Comparison of ENCODE assay signal across 4 worm cellular contexts in the genomic region with DNA sequence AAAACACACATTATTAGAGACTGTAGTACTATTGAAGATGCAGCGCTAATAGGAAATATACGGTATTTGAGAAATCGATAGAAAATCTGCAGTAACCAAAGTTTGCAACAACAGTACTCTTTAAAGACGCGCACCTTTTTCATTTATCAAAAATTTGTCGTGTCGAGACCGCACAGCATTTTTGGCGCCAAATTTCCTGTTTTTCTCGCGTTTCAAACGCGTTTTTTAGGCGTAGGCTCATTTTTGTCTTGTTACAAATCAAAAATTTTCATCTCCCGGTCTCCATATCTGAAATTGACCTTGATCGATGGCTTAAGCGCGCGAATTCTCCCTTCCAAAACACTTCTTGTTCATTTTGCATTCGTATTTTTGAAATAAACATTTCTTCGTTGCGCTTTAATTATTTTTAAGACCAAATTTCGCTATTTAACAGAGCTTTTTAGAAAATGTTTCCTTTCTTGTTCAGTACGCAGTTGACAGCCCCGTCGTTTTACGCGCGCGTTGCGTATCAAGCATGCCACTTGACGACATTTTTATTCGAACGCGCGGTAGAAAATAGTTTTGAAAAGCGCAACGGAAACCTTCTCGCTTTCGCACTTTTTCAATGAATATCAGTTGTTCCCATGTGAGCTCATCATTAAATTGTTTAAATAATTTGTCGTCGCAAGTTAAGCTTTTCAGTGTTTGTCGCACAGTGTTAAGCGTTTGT.
TF ChIP-seq lines count a peak whose summit lies in the region.

No protein-coding gene starts in this region.

TF ChIP-seq in whole organism, L1 larva, 84 proteins besides CTCF, POLR2A, EP300 and RAD21:
- peak; percentile 60 for TF ChIP-seq F16B12.6 (tag; optimal IDR thresholded peaks at IDR 0.05; lab: Kevin White, UChicago)
- peak; percentile 13 to 27 for TF ChIP-seq efl-1 (optimal IDR thresholded peaks at IDR 0.05; lab: Kevin White, UChicago)
- TF ChIP-seq efl-1 (GFP tag; optimal IDR thresholded peaks at IDR 0.05 in 1 of 2; lab: Kevin White, UChicago): peak; percentile 28 to 41
- TF ChIP-seq nhr-85 (tag; lab: Kevin White, UChicago): no peak
- peak in 2 of 3 experiments; percentile 6 to 59 for TF ChIP-seq dpl-1 (GFP tag; optimal IDR thresholded peaks at IDR 0.05; lab: Kevin White, UChicago)
- no peak for TF ChIP-seq zag-1 (tag; optimal IDR thresholded peaks at IDR 0.05; lab: Kevin White, UChicago)
- TF ChIP-seq lin-35 (GFP tag; optimal IDR thresholded peaks at IDR 0.05; lab: Kevin White, UChicago): peak; percentile 13 to 55
- TF ChIP-seq ceh-82 (tag; optimal IDR thresholded peaks at IDR 0.05; lab: Kevin White, UChicago): no peak
- no peak for TF ChIP-seq pag-3 (tag; optimal IDR thresholded peaks at IDR 0.05; lab: Kevin White, UChicago; ENCODE audit: borderline replicate concordance, insufficient read depth)
- TF ChIP-seq aly-2 (tag; optimal IDR thresholded peaks at IDR 0.05; lab: Kevin White, UChicago): no peak
- TF ChIP-seq lin-39 (tag; optimal IDR thresholded peaks at IDR 0.05; lab: Kevin White, UChicago): no peak

TF ChIP-seq in whole organism, L4 larva, 104 proteins besides CTCF, POLR2A, EP300 and RAD21 (continues in another document):
- TF ChIP-seq egl-27 (tag; optimal IDR thresholded peaks at IDR 0.05; lab: Kevin White, UChicago): no peak
- TF ChIP-seq dmd-9 (GFP tag; IDR thresholded peaks at IDR 0.05; lab: Robert Waterston, UW): no peak
- no peak for TF ChIP-seq skn-1 (tag; optimal IDR thresholded peaks at IDR 0.05; lab: Kevin White, UChicago)
- TF ChIP-seq F44E2.7 (GFP tag; IDR thresholded peaks at IDR 0.05; lab: Robert Waterston, UW): no peak
- no peak for TF ChIP-seq ctbp-1 (GFP tag; IDR thresholded peaks at IDR 0.05; lab: Robert Waterston, UW)
- no peak for TF ChIP-seq Y48G9A.11 (GFP tag; IDR thresholded peaks at IDR 0.05; lab: Robert Waterston, UW)
- TF ChIP-seq ZK337.2 (GFP tag; IDR thresholded peaks at IDR 0.05; lab: Robert Waterston, UW): no peak
- no peak for TF ChIP-seq lin-29 (GFP tag; IDR thresholded peaks at IDR 0.05; lab: Robert Waterston, UW)
- no peak for TF ChIP-seq aha-1 (tag; lab: Kevin White, UChicago)
- TF ChIP-seq unc-130 (GFP tag; optimal IDR thresholded peaks at IDR 0.05; lab: Kevin White, UChicago): peak; percentile 21
- TF ChIP-seq cey-2 (tag; optimal IDR thresholded peaks at IDR 0.05; lab: Kevin White, UChicago; ENCODE audit: borderline replicate concordance, insufficient read depth): no peak
- peak; percentile 13 for TF ChIP-seq dpl-1 (GFP tag; optimal IDR thresholded peaks at IDR 0.05; lab: Kevin White, UChicago)
- no peak for TF ChIP-seq F37D6.2 (tag; optimal IDR thresholded peaks at IDR 0.05; lab: Kevin White, UChicago)
- no peak for TF ChIP-seq lin-15B (tag; optimal IDR thresholded peaks at IDR 0.05; lab: Kevin White, UChicago)
- no peak for TF ChIP-seq nhr-28 (tag; optimal IDR thresholded peaks at IDR 0.05; lab: Kevin White, UChicago)
- no peak for TF ChIP-seq lim-7 (GFP tag; IDR thresholded peaks at IDR 0.05; lab: Robert Waterston, UW)
- no peak for TF ChIP-seq aly-2 (tag; optimal IDR thresholded peaks at IDR 0.05; lab: Kevin White, UChicago)
- TF ChIP-seq hif-1 (tag; optimal IDR thresholded peaks at IDR 0.05; lab: Kevin White, UChicago): no peak
- 0 out of 2 replicates have a peak, but pooled peaks have one; percentile 22 for TF ChIP-seq lin-38 (GFP tag; IDR thresholded peaks at IDR 0.05; lab: Robert Waterston, UW)
- TF ChIP-seq unc-62 (GFP tag; optimal IDR thresholded peaks at IDR 0.05 in 1 of 2; lab: Kevin White, UChicago): no peak
- TF ChIP-seq unc-62 (tag; optimal IDR thresholded peaks at IDR 0.05; lab: Kevin White, UChicago): no peak
- no peak for TF ChIP-seq nhr-77 (tag; optimal IDR thresholded peaks at IDR 0.05; lab: Kevin White, UChicago)
- TF ChIP-seq rbr-2 (tag; optimal IDR thresholded peaks at IDR 0.05; lab: Kevin White, UChicago): no peak
- TF ChIP-seq nhr-25 (tag; optimal IDR thresholded peaks at IDR 0.05; lab: Kevin White, UChicago; ENCODE audit: borderline replicate concordance, insufficient read depth): no peak
- no peak for TF ChIP-seq attf-4 (tag; optimal IDR thresholded peaks at IDR 0.05; lab: Kevin White, UChicago)

TF ChIP-seq in whole organism, mixed stage, embryonic, 35 proteins besides CTCF, POLR2A, EP300 and RAD21:
- TF ChIP-seq hlh-1 (tag; optimal IDR thresholded peaks at IDR 0.05; lab: Kevin White, UChicago) (peak; percentile 1), unc-39 (tag; optimal IDR thresholded peaks at IDR 0.05; lab: Kevin White, UChicago) (no peak), lin-13 (tag; optimal IDR thresholded peaks at IDR 0.05; lab: Kevin White, UChicago) (peak; percentile 0)

TF ChIP-seq in whole organism, young adult, 124 proteins besides CTCF, POLR2A, EP300 and RAD21 (continues in another document):
- TF ChIP-seq F57C9.4 (tag; optimal IDR thresholded peaks at IDR 0.05; lab: Kevin White, UChicago) (no peak), die-1 (tag; optimal IDR thresholded peaks at IDR 0.05; lab: Kevin White, UChicago) (no peak), zim-3 (tag; optimal IDR thresholded peaks at IDR 0.05; lab: Kevin White, UChicago) (no peak), ceh-100 (GFP tag; IDR thresholded peaks at IDR 0.05; lab: Robert Waterston, UW) (no peak), akir-1 (GFP tag; optimal IDR thresholded peaks at IDR 0.05; lab: Kevin White, UChicago) (no peak), xnd-1 (tag; optimal IDR thresholded peaks at IDR 0.05; lab: Kevin White, UChicago) (peak; percentile 81), ztf-18 (tag; optimal IDR thresholded peaks at IDR 0.05; lab: Kevin White, UChicago) (no peak), F52B5.7 (tag; optimal IDR thresholded peaks at IDR 0.05; lab: Kevin White, UChicago) (no peak), hrde-1 (tag; optimal IDR thresholded peaks at IDR 0.05; lab: Kevin White, UChicago; ENCODE audit: borderline replicate concordance) (no peak), pha-4 (tag; optimal IDR thresholded peaks at IDR 0.05; lab: Kevin White, UChicago) (no peak), cebp-1 (GFP tag; IDR thresholded peaks at IDR 0.05; lab: Robert Waterston, UW) (no peak), cebp-1 (tag; optimal IDR thresholded peaks at IDR 0.05; lab: Kevin White, UChicago) (no peak), C17E4.6 (GFP tag; IDR thresholded peaks at IDR 0.05; lab: Robert Waterston, UW) (no peak), ztf-6 (GFP tag; IDR thresholded peaks at IDR 0.05; lab: Robert Waterston, UW) (no peak), sea-2 (GFP tag; IDR thresholded peaks at IDR 0.05; lab: Robert Waterston, UW) (no peak), athp-1 (tag; optimal IDR thresholded peaks at IDR 0.05; lab: Kevin White, UChicago) (no peak), nhr-179 (tag; optimal IDR thresholded peaks at IDR 0.05; lab: Kevin White, UChicago) (no peak), Y53G8AR.9 (GFP tag; conservative IDR thresholded peaks at IDR 0.05; lab: Robert Waterston, UW) (no peak), nfya-2 (GFP tag; IDR thresholded peaks at IDR 0.05; lab: Robert Waterston, UW) (no peak), cebp-2 (GFP tag; IDR thresholded peaks at IDR 0.05; lab: Robert Waterston, UW) (no peak), repo-1 (tag; optimal IDR thresholded peaks at IDR 0.05; lab: Kevin White, UChicago) (no peak), F57A8.1 (GFP tag; optimal IDR thresholded peaks at IDR 0.05; lab: Kevin White, UChicago) (no peak), ceh-91 (GFP tag; IDR thresholded peaks at IDR 0.05; lab: Robert Waterston, UW) (peak; percentile 81), lag-1 (GFP tag; IDR thresholded peaks at IDR 0.05; lab: Robert Waterston, UW) (no peak), lsy-27 (tag; optimal IDR thresholded peaks at IDR 0.05; lab: Kevin White, UChicago; ENCODE audit: borderline replicate concordance, insufficient read depth) (no peak), lir-1 (GFP tag; conservative IDR thresholded peaks at IDR 0.05; lab: Robert Waterston, UW) (no peak), nfya-1 (tag; optimal IDR thresholded peaks at IDR 0.05; lab: Kevin White, UChicago; ENCODE audit: borderline replicate concordance, insufficient read depth) (no peak), snpc-1.1 (tag; optimal IDR thresholded peaks at IDR 0.05; lab: Kevin White, UChicago; ENCODE audit: insufficient read depth) (no peak), dox-1 (GFP tag; IDR thresholded peaks at IDR 0.05; lab: Robert Waterston, UW) (0 out of 2 replicates have a peak, but pooled peaks have one; percentile 18), ceh-79 (tag; optimal IDR thresholded peaks at IDR 0.05; lab: Kevin White, UChicago) (no peak), B0336.3 (GFP tag; IDR thresholded peaks at IDR 0.05; lab: Robert Waterston, UW) (no peak), lin-26 (GFP tag; IDR thresholded peaks at IDR 0.05; lab: Robert Waterston, UW) (no peak), B0035.1 (tag; optimal IDR thresholded peaks at IDR 0.05; lab: Kevin White, UChicago) (no peak), tbp1 (GFP tag; optimal IDR thresholded peaks at IDR 0.05; lab: Kevin White, UChicago) (no peak), K11D2.4 (GFP tag; IDR thresholded peaks at IDR 0.05; lab: Robert Waterston, UW) (no peak), aptf-2 (GFP tag; conservative IDR thresholded peaks at IDR 0.05; lab: Robert Waterston, UW) (no peak), lin-35 (GFP tag; optimal IDR thresholded peaks at IDR 0.05; lab: Kevin White, UChicago) (no peak), snpc-1.3 (tag; optimal IDR thresholded peaks at IDR 0.05; lab: Kevin White, UChicago; ENCODE audit: insufficient read depth) (no peak), rec-8 (tag; optimal IDR thresholded peaks at IDR 0.05; lab: Kevin White, UChicago) (no peak), lin-54 (GFP tag; optimal IDR thresholded peaks at IDR 0.05; lab: Kevin White, UChicago) (peak; percentile 22), Y53F4B.3 (GFP tag; IDR thresholded peaks at IDR 0.05; lab: Robert Waterston, UW) (no peak), Y56A3A.18 (GFP tag; IDR thresholded peaks at IDR 0.05; lab: Robert Waterston, UW) (no peak), nhr-120 (GFP tag; IDR thresholded peaks at IDR 0.05; lab: Robert Waterston, UW) (no peak), let-526 (GFP tag; IDR thresholded peaks at IDR 0.05; lab: Robert Waterston, UW) (no peak), ztf-26 (tag; optimal IDR thresholded peaks at IDR 0.05; lab: Kevin White, UChicago) (no peak), madf-8 (GFP tag; conservative IDR thresholded peaks at IDR 0.05; lab: Robert Waterston, UW) (peak; percentile 85), hlh-12 (tag; optimal IDR thresholded peaks at IDR 0.05; lab: Kevin White, UChicago) (no peak), ZK185.1 (tag; optimal IDR thresholded peaks at IDR 0.05; lab: Kevin White, UChicago; ENCODE audit: poor library complexity, severe bottlenecking) (no peak), dpff-1 (tag; optimal IDR thresholded peaks at IDR 0.05; lab: Kevin White, UChicago) (no peak), T26A5.8 (tag; optimal IDR thresholded peaks at IDR 0.05; lab: Kevin White, UChicago) (no peak)
